Worm (Caenorhabditis elegans): Measurements from ENCODE around the gene C18C4.7.

The C18C4.7 gene

ce11 chrV:5559882-5560281 is 7.1 kb downstream of the C18C4.7 start:
- TF ChIP-seq nhr-80 (tag; optimal IDR thresholded peaks at IDR 0.05) (peak; percentile 95), ets-4 (GFP tag; optimal IDR thresholded peaks at IDR 0.05) (peak; percentile 80), ztf-22 (GFP tag; optimal IDR thresholded peaks at IDR 0.05) (peak; percentile 2), xnd-1 (tag; optimal IDR thresholded peaks at IDR 0.05) (no peak), pha-4 (tag; optimal IDR thresholded peaks at IDR 0.05) (peak; percentile 14), chd-7 (tag; optimal IDR thresholded peaks at IDR 0.05) (no peak), let-607 (tag; optimal IDR thresholded peaks at IDR 0.05) (peak; percentile 27 to 44), hsf-1 (GFP tag; IDR thresholded peaks at IDR 0.05) (no peak)

- no peak for TF ChIP-seq die-1 (tag; optimal IDR thresholded peaks at IDR 0.05)
- no peak for TF ChIP-seq lin-35 (GFP tag; optimal IDR thresholded peaks at IDR 0.05)
- no peak for TF ChIP-seq ceh-40 (GFP tag; IDR thresholded peaks at IDR 0.05)
- no peak for TF ChIP-seq K11D2.4 (GFP tag; IDR thresholded peaks at IDR 0.05)
- no peak for TF ChIP-seq dpl-1 (GFP tag; optimal IDR thresholded peaks at IDR 0.05)
- no peak for TF ChIP-seq hrde-1 (tag; optimal IDR thresholded peaks at IDR 0.05; ENCODE audit: borderline replicate concordance)
Observed at ce11 chrV:5558590-5558989, 8.4 kb downstream of the C18C4.7 start, which contains the start of gene glb-5. TSS of gene glb-5 (plus strand) at chrV:5558890.

- TF ChIP-seq ama-1 (optimal IDR thresholded peaks at IDR 0.05) (no peak), ama-1 (GFP tag; optimal IDR thresholded peaks at IDR 0.05) (no peak), F57A8.1 (GFP tag; optimal IDR thresholded peaks at IDR 0.05) (no peak), ceh-27 (GFP tag; optimal IDR thresholded peaks at IDR 0.05) (no peak), xnd-1 (tag; optimal IDR thresholded peaks at IDR 0.05) (no peak), F57C9.4 (tag; optimal IDR thresholded peaks at IDR 0.05) (no peak), ceh-79 (tag; optimal IDR thresholded peaks at IDR 0.05) (no peak), lin-35 (GFP tag; optimal IDR thresholded peaks at IDR 0.05) (no peak), nfya-2 (GFP tag; IDR thresholded peaks at IDR 0.05) (no peak), zim-3 (tag; optimal IDR thresholded peaks at IDR 0.05) (no peak), akir-1 (GFP tag; optimal IDR thresholded peaks at IDR 0.05) (no peak), ztf-18 (tag; optimal IDR thresholded peaks at IDR 0.05) (no peak)
Observed at ce11 chrV:5548497-5548896, 18.5 kb downstream of the C18C4.7 start.

- TF ChIP-seq bed-1 (GFP tag; IDR thresholded peaks at IDR 0.05) (no peak), aptf-3 (GFP tag; IDR thresholded peaks at IDR 0.05) (no peak), ZK185.1 (tag; optimal IDR thresholded peaks at IDR 0.05; ENCODE audit: poor library complexity, severe bottlenecking) (no peak), tbx-9 (tag; optimal IDR thresholded peaks at IDR 0.05; ENCODE audit: borderline replicate concordance) (no peak), somi-1 (GFP tag; optimal IDR thresholded peaks at IDR 0.05) (no peak), ztf-3 (GFP tag; optimal IDR thresholded peaks at IDR 0.05) (no peak), hrde-1 (tag; optimal IDR thresholded peaks at IDR 0.05; ENCODE audit: borderline replicate concordance) (no peak), Y67H2A.10 (GFP tag; conservative IDR thresholded peaks at IDR 0.05) (no peak), dox-1 (GFP tag; IDR thresholded peaks at IDR 0.05) (no peak), tlf-1 (GFP tag; optimal IDR thresholded peaks at IDR 0.05) (no peak), egrh-3 (GFP tag; IDR thresholded peaks at IDR 0.05) (no peak), nfya-2 (GFP tag; IDR thresholded peaks at IDR 0.05) (no peak), ama-1 (optimal IDR thresholded peaks at IDR 0.05) (no peak), ama-1 (GFP tag; optimal IDR thresholded peaks at IDR 0.05) (no peak), rec-8 (tag; optimal IDR thresholded peaks at IDR 0.05) (no peak), rcor-1 (GFP tag; IDR thresholded peaks at IDR 0.05) (no peak), aptf-2 (GFP tag; conservative IDR thresholded peaks at IDR 0.05) (no peak)
Observed at ce11 chrV:5548051-5548450, 19.0 kb downstream of the C18C4.7 start, which contains the start of gene ugt-48. TSS of gene ugt-48 (minus strand) at chrV:5548062.

Data from whole organism, young adult.